Worm (Caenorhabditis elegans): ENCODE results near the gene syx-18.

syx-18 gene

ce11 chrV:6631866-6632265 is 23.4 kb downstream of the syx-18 start:
- TF ChIP-seq aha-1 (tag) (peak; percentile 83), tag-97 (GFP tag; IDR thresholded peaks at IDR 0.05) (no peak)

- TF ChIP-seq nhr-48 (tag; optimal IDR thresholded peaks at IDR 0.05): peak; percentile 28
- TF ChIP-seq nhr-76 (tag; optimal IDR thresholded peaks at IDR 0.05): no peak
- TF ChIP-seq unc-39 (tag; optimal IDR thresholded peaks at IDR 0.05): no peak
- TF ChIP-seq egl-43 (GFP tag; IDR thresholded peaks at IDR 0.05): no peak
- no peak for TF ChIP-seq pha-4 (GFP tag; IDR thresholded peaks at IDR 0.05)
- no peak for TF ChIP-seq pha-4 (tag; optimal IDR thresholded peaks at IDR 0.05)
- no peak for TF ChIP-seq egl-27 (tag; optimal IDR thresholded peaks at IDR 0.05)
- no peak for TF ChIP-seq madf-5 (GFP tag; IDR thresholded peaks at IDR 0.05)
- TF ChIP-seq hlh-11 (tag; optimal IDR thresholded peaks at IDR 0.05): no peak
- no peak for TF ChIP-seq T26A8.4 (GFP tag; IDR thresholded peaks at IDR 0.05)
- TF ChIP-seq dmd-6 (GFP tag; IDR thresholded peaks at IDR 0.05): no peak
- TF ChIP-seq daf-19 (GFP tag; conservative IDR thresholded peaks at IDR 0.05): no peak
- TF ChIP-seq nhr-11 (tag; optimal IDR thresholded peaks at IDR 0.05): peak; percentile 63
- no peak for TF ChIP-seq lin-39 (tag; optimal IDR thresholded peaks at IDR 0.05)
- TF ChIP-seq zfp-2 (tag; optimal IDR thresholded peaks at IDR 0.05): no peak
- no peak for TF ChIP-seq duxl-1 (tag; optimal IDR thresholded peaks at IDR 0.05; ENCODE audit: poor library complexity)
- no peak for TF ChIP-seq aha-1 (tag)
Observed at ce11 chrV:6630769-6631168, 24.5 kb downstream of the syx-18 start.

ce11 chrV:6626244-6626643 is 29.0 kb downstream of the syx-18 start, which contains the start of gene ppt-1:
ppt-1 (minus strand) TSS chrV:6626344.
- no peak for TF ChIP-seq ZK337.2 (GFP tag; IDR thresholded peaks at IDR 0.05)
- no peak for TF ChIP-seq unc-62 (GFP tag; optimal IDR thresholded peaks at IDR 0.05 in 1 of 2)
- TF ChIP-seq unc-62 (tag; optimal IDR thresholded peaks at IDR 0.05): no peak
- TF ChIP-seq zip-11 (GFP tag; IDR thresholded peaks at IDR 0.05): no peak

ce11 chrV:6621894-6622293 is 33.4 kb downstream of the syx-18 start, which contains the start of gene nhr-37:
nhr-37 (plus strand) TSS chrV:6622194.
- TF ChIP-seq nhr-48 (tag; optimal IDR thresholded peaks at IDR 0.05) (no peak), egl-27 (tag; optimal IDR thresholded peaks at IDR 0.05) (no peak), ceh-20 (GFP tag; IDR thresholded peaks at IDR 0.05) (no peak), hif-1 (tag; optimal IDR thresholded peaks at IDR 0.05) (no peak), arid-1 (GFP tag; conservative IDR thresholded peaks at IDR 0.05) (no peak), ceh-62 (tag; optimal IDR thresholded peaks at IDR 0.05) (no peak)

- no peak for TF ChIP-seq nhr-42 (GFP tag; IDR thresholded peaks at IDR 0.05)
- TF ChIP-seq dpl-1 (GFP tag; optimal IDR thresholded peaks at IDR 0.05): no peak
Observed at ce11 chrV:6620809-6621208, 34.4 kb downstream of the syx-18 start.

- TF ChIP-seq nhr-28 (tag; optimal IDR thresholded peaks at IDR 0.05) (peak; percentile 95), daf-16 (GFP tag; optimal IDR thresholded peaks at IDR 0.05) (no peak), daf-16 (tag; optimal IDR thresholded peaks at IDR 0.05) (peak; percentile 88), pqm-1 (tag; optimal IDR thresholded peaks at IDR 0.05) (peak; percentile 52), dmd-6 (GFP tag; IDR thresholded peaks at IDR 0.05) (peak; percentile 46; the same call in 1 of the 2 replicates), nhr-111 (GFP tag; optimal IDR thresholded peaks at IDR 0.05) (no peak)
Observed at ce11 chrV:6616294-6616693, 39.0 kb downstream of the syx-18 start.
